Worm (Caenorhabditis elegans) whole organism, young adult: ENCODE results near the gene unc-24.
A peak's percentile ranks its signal among the peaks of the same experiment; 100 is the strongest.

Experiments
- B0019.2 ChIP-seq: fragments of 200-800 bp; sonication (Bioruptor generic); conservative IDR thresholded peaks from 2 replicates; pipeline ENCODE4 v1.3.6; 2022; ENCODE audit warnings: missing genetic modification reagents, missing genetic modification characterization, missing compliant biosample characterization
- C17E4.6 ChIP-seq: fragments of 200-800 bp; sonication (Bioruptor generic); IDR thresholded peaks from 2 replicates; pipeline ENCODE4 v1.3.6; 2022; ENCODE audit warnings: missing genetic modification reagents, missing genetic modification characterization, missing compliant biosample characterization
- D2030.7 ChIP-seq: fragments of 200-800 bp; sonication (Bioruptor generic); IDR thresholded peaks from 2 replicates; pipeline ENCODE4 v1.3.6; 2022; ENCODE audit warnings: missing genetic modification reagents, missing genetic modification characterization, missing compliant biosample characterization
- F33H1.4 ChIP-seq: fragments of 200-800 bp; sonication (Bioruptor generic); IDR thresholded peaks from 2 replicates; pipeline ENCODE4 v1.3.6; 2022; ENCODE audit warnings: missing genetic modification reagents, missing genetic modification characterization, missing compliant biosample characterization
- F49E8.2 ChIP-seq: sonication (generic microtip); optimal IDR thresholded peaks from 3 replicates; lab custom pipeline; 2017; ENCODE audit warnings: missing genetic modification characterization, mild to moderate bottlenecking, missing compliant biosample characterization, antibody characterized with exemption, moderate library complexity; ENCODE audit not compliant: insufficient read depth
- F57C9.4 ChIP-seq: sonication (generic microtip); optimal IDR thresholded peaks from 2 replicates; lab custom pipeline; 2017; ENCODE audit warnings: mild to moderate bottlenecking, missing genetic modification characterization, missing compliant biosample characterization
- Y53G8AR.9 ChIP-seq: fragments of 200-800 bp; sonication (Bioruptor generic); conservative IDR thresholded peaks from 2 replicates; pipeline ENCODE4 v1.3.6; 2022; ENCODE audit warnings: missing genetic modification reagents, missing genetic modification characterization, missing compliant biosample characterization
- Y95B8A.8 ChIP-seq: fragments of 200-800 bp; sonication (Bioruptor generic); IDR thresholded peaks from 2 replicates; pipeline ENCODE4 v1.3.6; 2022; ENCODE audit warnings: missing genetic modification reagents, missing genetic modification characterization, missing compliant biosample characterization
- aptf-2 ChIP-seq: fragments of 200-800 bp; sonication (Bioruptor generic); conservative IDR thresholded peaks from 2 replicates; pipeline ENCODE4 v1.3.6; 2022; ENCODE audit warnings: missing genetic modification reagents, missing genetic modification characterization, missing compliant biosample characterization
- atf-7 ChIP-seq: sonication (generic microtip); optimal IDR thresholded peaks from 2 replicates; lab custom pipeline; 2017; ENCODE audit warnings: mild to moderate bottlenecking, missing genetic modification characterization, missing compliant biosample characterization
- ceh-91 ChIP-seq: fragments of 200-800 bp; sonication (Bioruptor generic); IDR thresholded peaks from 2 replicates; pipeline ENCODE4 v1.3.6; 2022; ENCODE audit warnings: missing genetic modification reagents, missing genetic modification characterization, missing compliant biosample characterization
- dox-1 ChIP-seq: fragments of 200-800 bp; sonication (Bioruptor generic); IDR thresholded peaks from 2 replicates; pipeline ENCODE4 v1.3.6; 2022; ENCODE audit warnings: missing genetic modification reagents, missing genetic modification characterization, missing compliant biosample characterization
- dpl-1 ChIP-seq: fragments of 150-350 bp; optimal IDR thresholded peaks from 2 replicates; lab custom pipeline; 2014; ENCODE audit warnings: missing biosample characterization, missing genetic modification reagents, missing genetic modification characterization
- efl-1 ChIP-seq: fragments of 150-350 bp; optimal IDR thresholded peaks from 2 replicates; lab custom pipeline; 2014; ENCODE audit warnings: missing biosample characterization, missing genetic modification reagents, missing genetic modification characterization
- ekl-4 ChIP-seq: fragments of 200-800 bp; sonication (Bioruptor generic); IDR thresholded peaks from 2 replicates; pipeline ENCODE4 v1.3.6; 2022; ENCODE audit warnings: missing genetic modification reagents, missing genetic modification characterization, missing compliant biosample characterization
- him-1 ChIP-seq: sonication (generic microtip); optimal IDR thresholded peaks from 2 replicates; lab custom pipeline; 2016; ENCODE audit warnings: missing genotype, missing genetic modification reagents, missing genetic modification characterization, missing compliant biosample characterization
- hmg-1.2 ChIP-seq: fragments of 200-800 bp; sonication (Bioruptor generic); IDR thresholded peaks from 2 replicates; pipeline ENCODE4 v1.3.6; 2022; ENCODE audit warnings: missing genetic modification reagents, missing genetic modification characterization, missing compliant biosample characterization
- hmg-20 ChIP-seq: fragments of 200-800 bp; sonication (Bioruptor generic); IDR thresholded peaks from 2 replicates; pipeline ENCODE4 v1.3.6; 2022; ENCODE audit warnings: missing genetic modification reagents, missing genetic modification characterization, missing compliant biosample characterization
- hrde-1 ChIP-seq: sonication (generic microtip); optimal IDR thresholded peaks from 2 replicates; lab custom pipeline; 2016; ENCODE audit warnings: missing genetic modification characterization, mild to moderate bottlenecking, missing compliant biosample characterization, moderate library complexity, missing genotype, missing genetic modification reagents, borderline replicate concordance
- hsf-1 ChIP-seq: fragments of 200-800 bp; sonication (Bioruptor generic); IDR thresholded peaks from 2 replicates; pipeline ENCODE4 v1.3.6; 2022; ENCODE audit warnings: missing genetic modification reagents, missing genetic modification characterization, missing compliant biosample characterization
- lin-54 ChIP-seq: fragments of 200-800 bp; sonication (Bioruptor generic); optimal IDR thresholded peaks from 2 replicates; lab custom pipeline; 2018; ENCODE audit warnings: mild to moderate bottlenecking, missing genetic modification characterization, missing compliant biosample characterization
- lsl-1 ChIP-seq: fragments of 200-800 bp; sonication (Bioruptor generic); optimal IDR thresholded peaks from 2 replicates; lab custom pipeline; 2018; ENCODE audit warnings: mild to moderate bottlenecking, missing genetic modification characterization, moderate library complexity, missing compliant biosample characterization
- lsy-27 ChIP-seq: sonication (generic microtip); optimal IDR thresholded peaks from 2 replicates; lab custom pipeline; 2017; ENCODE audit warnings: missing genetic modification characterization, mild to moderate bottlenecking, missing compliant biosample characterization, antibody characterized with exemption, missing genotype, borderline replicate concordance; ENCODE audit not compliant: insufficient read depth
- madf-3 ChIP-seq: fragments of 200-800 bp; sonication (Bioruptor generic); IDR thresholded peaks from 2 replicates; pipeline ENCODE4 v1.3.6; 2022; ENCODE audit warnings: missing genetic modification reagents, missing genetic modification characterization, missing compliant biosample characterization
- madf-6 ChIP-seq: fragments of 200-800 bp; sonication (Bioruptor generic); IDR thresholded peaks from 2 replicates; pipeline ENCODE4 v1.3.6; 2022; ENCODE audit warnings: missing genetic modification reagents, missing genetic modification characterization, missing compliant biosample characterization
- madf-8 ChIP-seq: fragments of 200-800 bp; sonication (Bioruptor generic); conservative IDR thresholded peaks from 2 replicates; pipeline ENCODE4 v1.3.6; 2022; ENCODE audit warnings: missing genetic modification reagents, missing genetic modification characterization, missing compliant biosample characterization
- mes-4 ChIP-seq: sonication (generic microtip); optimal IDR thresholded peaks from 2 replicates; lab custom pipeline; 2016; ENCODE audit warnings: missing genotype, missing genetic modification characterization, missing compliant biosample characterization
- pbrm-1 ChIP-seq: fragments of 200-800 bp; sonication (Bioruptor generic); IDR thresholded peaks from 2 replicates; pipeline ENCODE4 v1.3.6; 2022; ENCODE audit warnings: missing genetic modification reagents, missing genetic modification characterization, missing compliant biosample characterization
- snpc-1.3 ChIP-seq: sonication (generic microtip); optimal IDR thresholded peaks from 2 replicates; lab custom pipeline; 2017; ENCODE audit warnings: missing genetic modification characterization, mild to moderate bottlenecking, missing compliant biosample characterization, antibody characterized with exemption, moderate library complexity, missing genotype, missing genetic modification reagents; ENCODE audit not compliant: insufficient read depth
- snpc-3.4 ChIP-seq: sonication (generic microtip); optimal IDR thresholded peaks from 2 replicates; lab custom pipeline; 2017; ENCODE audit warnings: missing genetic modification characterization, mild to moderate bottlenecking, missing compliant biosample characterization, antibody characterized with exemption, moderate library complexity, missing genotype, missing genetic modification reagents
- snpc-4 ChIP-seq, 5 experiments: fragments of 150-350 bp in 1 of 5; sonication (generic microtip) in 4 of 5; optimal IDR thresholded peaks; 2 replicates each; lab custom pipeline; 2014 to 2018; ENCODE audit warnings: missing genetic modification characterization in 5 of 5, missing biosample characterization in 3 of 5, antibody characterized with exemption in 2 of 5, mild to moderate bottlenecking in 2 of 5, missing compliant biosample characterization in 2 of 5, missing genotype in 2 of 5, moderate library complexity in 2 of 5, missing genetic modification reagents in 1 of 5
- tbp1 ChIP-seq: fragments of 200-800 bp; sonication (Bioruptor generic); optimal IDR thresholded peaks from 2 replicates; lab custom pipeline; 2018; ENCODE audit warnings: mild to moderate bottlenecking, missing genetic modification characterization, missing compliant biosample characterization
- tbx-9 ChIP-seq: sonication (generic microtip); optimal IDR thresholded peaks from 2 replicates; lab custom pipeline; 2016; ENCODE audit warnings: borderline replicate concordance, missing genetic modification characterization, inconsistent platforms, missing compliant biosample characterization
- tlf-1 ChIP-seq: fragments of 200-800 bp; sonication (Bioruptor generic); optimal IDR thresholded peaks from 2 replicates; lab custom pipeline; 2018; ENCODE audit warnings: mild to moderate bottlenecking, missing genetic modification characterization, missing compliant biosample characterization
- unc-130 ChIP-seq: sonication (generic microtip); optimal IDR thresholded peaks from 2 replicates; lab custom pipeline; 2016; ENCODE audit warnings: missing genetic modification reagents, missing genetic modification characterization, missing compliant biosample characterization
- xnd-1 ChIP-seq: sonication (generic microtip); optimal IDR thresholded peaks from 2 replicates; lab custom pipeline; 2016; ENCODE audit warnings: missing genotype, missing genetic modification reagents, missing genetic modification characterization, missing compliant biosample characterization
- ztf-28 ChIP-seq: fragments of 200-800 bp; sonication (Bioruptor generic); IDR thresholded peaks from 2 replicates; pipeline ENCODE4 v1.3.6; 2022; ENCODE audit warnings: missing genetic modification reagents, missing genetic modification characterization, missing compliant biosample characterization
- ztf-3 ChIP-seq: fragments of 200-800 bp; sonication (Bioruptor generic); optimal IDR thresholded peaks from 2 replicates; lab custom pipeline; 2018; ENCODE audit warnings: mild to moderate bottlenecking, missing genetic modification characterization, missing compliant biosample characterization

Gene unc-24

DNA sequence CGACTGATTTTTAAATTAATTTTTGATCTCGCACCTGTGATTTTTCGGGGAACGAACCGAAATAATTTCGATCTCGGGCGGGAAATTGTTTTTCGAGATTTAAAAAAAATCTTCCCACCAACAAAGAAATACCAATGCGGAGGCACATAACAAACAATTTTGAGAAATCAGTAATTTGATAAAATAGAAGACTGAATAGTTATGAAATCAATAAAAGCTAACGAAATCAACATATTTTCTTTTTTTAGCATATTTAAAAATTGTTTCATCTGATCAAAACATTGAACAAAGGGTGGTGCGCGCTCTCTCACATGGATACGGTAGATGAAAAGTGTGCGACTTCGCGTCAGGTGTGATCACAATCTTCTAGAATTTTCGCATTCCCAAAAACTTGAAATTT lies 21.6 kb upstream of the unc-24 start:
- no peak for TF ChIP-seq F57C9.4
- peak; percentile 52 for TF ChIP-seq lin-54
- peak; percentile 73 for TF ChIP-seq B0019.2 (GFP tag; lab: Robert Waterston, UW)
- peak; percentile 37 for TF ChIP-seq dpl-1 (GFP tag; lab: Kevin White, UChicago)
- no peak for TF ChIP-seq lsy-27 (tag; lab: Kevin White, UChicago)
- TF ChIP-seq ekl-4 (GFP tag; lab: Robert Waterston, UW), result 0 out of 2 replicates have a peak, but pooled peaks have one; percentile 13
- TF ChIP-seq hmg-20, result no peak
- peak; percentile 84 for TF ChIP-seq ceh-91
- peak; percentile 4 for TF ChIP-seq snpc-4 (GFP tag; optimal IDR thresholded peaks at IDR 0.05; lab: Kevin White, UChicago)
- TF ChIP-seq snpc-4 (tag; optimal IDR thresholded peaks at IDR 0.05; lab: Kevin White, UChicago), result peak in 2 of 4 experiments; percentile 44 to 49
- TF ChIP-seq hmg-1.2 (GFP tag; lab: Robert Waterston, UW), result peak; percentile 24; the same call in 1 of the 2 replicates
- TF ChIP-seq Y95B8A.8 (GFP tag; lab: Robert Waterston, UW), result peak; percentile 44; the same call in 1 of the 2 replicates
- peak; percentile 93 for TF ChIP-seq efl-1 (GFP tag; lab: Kevin White, UChicago)
- TF ChIP-seq madf-3 (GFP tag; lab: Robert Waterston, UW), result peak; percentile 53; the same call in 1 of the 2 replicates
- TF ChIP-seq hrde-1 (tag; lab: Kevin White, UChicago), result peak; percentile 32
- TF ChIP-seq dox-1 (GFP tag; lab: Robert Waterston, UW), result peak; percentile 54
- peak; percentile 81 for TF ChIP-seq F49E8.2 (tag; lab: Kevin White, UChicago)
- TF ChIP-seq snpc-3.4 (tag; lab: Kevin White, UChicago), result peak; percentile 81
- TF ChIP-seq C17E4.6 (GFP tag; lab: Robert Waterston, UW), result 0 out of 2 replicates have a peak, but pooled peaks have one; percentile 11
- peak; percentile 77 for TF ChIP-seq unc-130 (GFP tag; lab: Kevin White, UChicago)
- peak; percentile 43 for TF ChIP-seq tbp1
- peak; percentile 92 for TF ChIP-seq lsl-1 (GFP tag; lab: Kevin White, UChicago)
- TF ChIP-seq ztf-28 (GFP tag; lab: Robert Waterston, UW), result no peak
- TF ChIP-seq mes-4 (tag; lab: Kevin White, UChicago), result no peak
- TF ChIP-seq D2030.7 (GFP tag; lab: Robert Waterston, UW), result peak; percentile 81
- TF ChIP-seq ztf-3 (GFP tag; lab: Kevin White, UChicago), result no peak
- peak; percentile 91 for TF ChIP-seq aptf-2 (GFP tag; lab: Robert Waterston, UW)
- TF ChIP-seq tbx-9 (tag; lab: Kevin White, UChicago), result no peak
- 0 out of 2 replicates have a peak, but pooled peaks have one; percentile 51 for TF ChIP-seq pbrm-1 (GFP tag; lab: Robert Waterston, UW)
- peak; percentile 97 for TF ChIP-seq hsf-1 (GFP tag; lab: Robert Waterston, UW)
- TF ChIP-seq madf-6 (GFP tag; lab: Robert Waterston, UW), result peak; percentile 89
- TF ChIP-seq him-1 (tag; lab: Kevin White, UChicago), result peak; percentile 7
- TF ChIP-seq tlf-1 (GFP tag; lab: Kevin White, UChicago), result peak; percentile 61
- TF ChIP-seq Y53G8AR.9 (GFP tag; lab: Robert Waterston, UW), result no peak
- peak; percentile 71 for TF ChIP-seq xnd-1 (tag; lab: Kevin White, UChicago)
- TF ChIP-seq F33H1.4, result peak; percentile 66
- no peak for TF ChIP-seq atf-7 (tag; lab: Kevin White, UChicago)
- TF ChIP-seq madf-8 (GFP tag; lab: Robert Waterston, UW), result peak; percentile 76
- TF ChIP-seq snpc-1.3 (tag; lab: Kevin White, UChicago), result peak; percentile 83
